Worm (Caenorhabditis elegans) whole organism, midembryonic: ENCODE results near the gene F56B3.4.

ENCODE experiments used
- T22C8.4 ChIP-seq: fragments of 200-800 bp; sonication (Bioruptor generic); IDR thresholded peaks from 2 replicates; pipeline ENCODE4 v1.3.6; 2022; ENCODE audit warnings: missing genetic modification characterization, missing compliant biosample characterization
- cog-1 ChIP-seq: sonication (generic microtip); optimal IDR thresholded peaks from 2 replicates; lab custom pipeline; 2016; ENCODE audit warnings: missing genetic modification characterization, missing compliant biosample characterization
- flt-1 ChIP-seq: fragments of 200-800 bp; sonication (Bioruptor generic); IDR thresholded peaks from 2 replicates; pipeline ENCODE4 v1.3.6; 2022; ENCODE audit warnings: missing genetic modification characterization, missing compliant biosample characterization
- klf-2 ChIP-seq: fragments of 200-800 bp; sonication (Bioruptor generic); conservative IDR thresholded peaks from 2 replicates; pipeline ENCODE4 v1.3.6; 2022; ENCODE audit warnings: missing genetic modification reagents, missing genetic modification characterization, missing compliant biosample characterization
- med-1 ChIP-seq: sonication (generic microtip); optimal IDR thresholded peaks from 2 replicates; lab custom pipeline; 2017; ENCODE audit warnings: missing genetic modification characterization, mild to moderate bottlenecking, missing compliant biosample characterization, antibody characterized with exemption, missing genetic modification reagents; ENCODE audit not compliant: insufficient read depth
- tab-1 ChIP-seq: fragments of 200-800 bp; sonication (Bioruptor generic); IDR thresholded peaks from 2 replicates; pipeline ENCODE4 v1.3.6; 2022; ENCODE audit warnings: missing genetic modification characterization, missing compliant biosample characterization
- ztf-23 ChIP-seq: fragments of 200-800 bp; sonication (Bioruptor generic); IDR thresholded peaks from 2 replicates; pipeline ENCODE4 v1.3.6; 2022; ENCODE audit warnings: missing genetic modification reagents, missing genetic modification characterization, missing compliant biosample characterization
- ztf-29 ChIP-seq: fragments of 200-800 bp; sonication (Bioruptor generic); IDR thresholded peaks from 2 replicates; pipeline ENCODE4 v1.3.6; 2022; ENCODE audit warnings: missing genetic modification reagents, missing genetic modification characterization, missing compliant biosample characterization

ce11 chrIV:805693-806092 is 11.6 kb upstream of the F56B3.4 start:
- TF ChIP-seq tab-1 (GFP tag; lab: Robert Waterston, UW), result no peak
- no peak for TF ChIP-seq med-1 (GFP tag; lab: Kevin White, UChicago)
- no peak for TF ChIP-seq ztf-29 (GFP tag; lab: Robert Waterston, UW)
- TF ChIP-seq ztf-23 (GFP tag; lab: Robert Waterston, UW), result no peak
- no peak for TF ChIP-seq flt-1 (GFP tag; lab: Robert Waterston, UW)
- TF ChIP-seq klf-2 (GFP tag; lab: Robert Waterston, UW), result no peak
- peak; percentile 59 for TF ChIP-seq T22C8.4
- TF ChIP-seq cog-1, result no peak
